Worm (Caenorhabditis elegans) whole organism, L4 larva: ENCODE data around the gene unc-86.

Source experiments
- snpc-4 ChIP-seq: fragments of 150-350 bp; optimal IDR thresholded peaks from 2 replicates; lab custom pipeline; 2014; ENCODE audit warnings: missing biosample characterization, missing genetic modification characterization
- ztf-11 ChIP-seq: fragments of 150-350 bp; optimal IDR thresholded peaks from 2 replicates; lab custom pipeline; 2014; ENCODE audit warnings: missing biosample characterization, missing genetic modification characterization

DNA sequence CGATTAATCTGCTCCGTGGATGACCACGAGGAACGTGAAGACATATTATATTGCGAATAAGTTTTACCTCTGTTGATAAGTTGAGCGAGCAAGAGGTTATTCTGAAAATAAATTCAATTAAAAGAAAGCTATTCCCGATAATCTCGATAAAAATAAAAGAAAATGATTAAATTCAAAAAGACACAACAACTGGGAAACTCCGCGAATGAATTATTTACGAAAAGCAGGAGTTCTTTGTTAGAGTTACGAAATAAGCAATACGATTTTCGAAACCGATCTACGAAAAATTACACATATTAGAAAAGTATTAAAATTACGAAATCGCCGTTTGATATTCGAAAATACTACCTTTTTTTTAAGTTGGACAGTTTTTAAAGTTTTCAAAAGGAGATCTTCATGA is 52.9 kb downstream of the unc-86 start, which contains the start of gene bath-42:
- TF ChIP-seq snpc-4 (no peak), ztf-11 (tag; lab: Kevin White, UChicago) (no peak)
